Fruit fly (Drosophila melanogaster): ENCODE results near the gene Zw10.

The Zw10 gene

dm6 chrX:2608470-2609157 is 4.6 kb downstream of the Zw10 start, which contains the start of gene Smyd3 (continued):
- TF ChIP-seq CG12104 (GFP tag; optimal IDR thresholded peaks at IDR 0.05) (peak; percentile 1), inv (GFP tag; IDR thresholded peaks at IDR 0.05; ENCODE audit: partially characterized antibody) (no peak), pros (GFP tag; optimal IDR thresholded peaks at IDR 0.05) (no peak), Meics (GFP tag; optimal IDR thresholded peaks at IDR 0.05) (peak; percentile 81), ATbp (GFP tag; optimal IDR thresholded peaks at IDR 0.05) (peak; percentile 62), hbn (GFP tag; IDR thresholded peaks at IDR 0.05; ENCODE audit: partially characterized antibody) (no peak), Mad (GFP tag; optimal IDR thresholded peaks at IDR 0.05) (peak; percentile 57), CG16779 (GFP tag; IDR thresholded peaks at IDR 0.05) (0 out of 2 replicates have a peak, but pooled peaks have one; percentile 53), CG7372 (GFP tag; IDR thresholded peaks at IDR 0.05) (no peak), Stat92E (GFP tag; optimal IDR thresholded peaks at IDR 0.05) (no peak), Asciz (GFP tag; optimal IDR thresholded peaks at IDR 0.05) (no peak), CG7556 (GFP tag; optimal IDR thresholded peaks at IDR 0.05) (peak; percentile 63), dan (GFP tag; IDR thresholded peaks at IDR 0.05) (no peak), pnt (GFP tag; optimal IDR thresholded peaks at IDR 0.05) (peak; percentile 61), CG14965 (GFP tag; optimal IDR thresholded peaks at IDR 0.05; ENCODE audit: borderline replicate concordance) (no peak), CG10959 (GFP tag; IDR thresholded peaks at IDR 0.05) (peak; percentile 62), ham (GFP tag; IDR thresholded peaks at IDR 0.05) (no peak), CG2678 (tag; optimal IDR thresholded peaks at IDR 0.05) (no peak), CG31388 (GFP tag; optimal IDR thresholded peaks at IDR 0.05) (peak; percentile 59), row (GFP tag; IDR thresholded peaks at IDR 0.05) (peak; percentile 92), disco-r (GFP tag; optimal IDR thresholded peaks at IDR 0.05) (no peak), ro (GFP tag; IDR thresholded peaks at IDR 0.05) (peak; percentile 19; the same call in 1 of the 2 replicates), tap (tag; optimal IDR thresholded peaks at IDR 0.05) (no peak), CG4730 (GFP tag; IDR thresholded peaks at IDR 0.05) (peak; percentile 78), Lim3 (GFP tag; IDR thresholded peaks at IDR 0.05) (no peak), CG3847 (GFP tag; IDR thresholded peaks at IDR 0.05) (peak; percentile 84), Hr51 (GFP tag; optimal IDR thresholded peaks at IDR 0.05) (peak; percentile 70 to 77), CG17361 (GFP tag; IDR thresholded peaks at IDR 0.05) (peak; percentile 66), Ets97D (GFP tag; optimal IDR thresholded peaks at IDR 0.05) (peak; percentile 65), dpn (GFP tag; optimal IDR thresholded peaks at IDR 0.05) (peak; percentile 80 to 81), Dfd (GFP tag; optimal IDR thresholded peaks at IDR 0.05) (no peak), crol (GFP tag; IDR thresholded peaks at IDR 0.05) (no peak), dmrt99B (tag; optimal IDR thresholded peaks at IDR 0.05) (no peak), CG3407 (GFP tag; optimal IDR thresholded peaks at IDR 0.05) (no peak), cato (GFP tag; optimal IDR thresholded peaks at IDR 0.05; ENCODE audit: borderline replicate concordance) (peak; percentile 15), TFAM (GFP tag; optimal IDR thresholded peaks at IDR 0.05) (no peak), CG16863 (GFP tag; optimal IDR thresholded peaks at IDR 0.05) (peak; percentile 58), CG13287 (GFP tag; IDR thresholded peaks at IDR 0.05; ENCODE audit: partially characterized antibody) (no peak), gcm2 (GFP tag; optimal IDR thresholded peaks at IDR 0.05) (peak; percentile 63), corto (GFP tag; optimal IDR thresholded peaks at IDR 0.05) (no peak), run (tag; optimal IDR thresholded peaks at IDR 0.05) (no peak), Dll (GFP tag; IDR thresholded peaks at IDR 0.05; ENCODE audit: partially characterized antibody) (no peak), zfh2 (GFP tag; optimal IDR thresholded peaks at IDR 0.05) (peak; percentile 76), CG6254 (GFP tag; optimal IDR thresholded peaks at IDR 0.05) (no peak), grau (tag; optimal IDR thresholded peaks at IDR 0.05) (peak; percentile 98), nmo (GFP tag; optimal IDR thresholded peaks at IDR 0.05) (peak; percentile 67), CG43689 (GFP tag; IDR thresholded peaks at IDR 0.05) (peak; percentile 35; the same call in 1 of the 2 replicates), onecut (GFP tag; IDR thresholded peaks at IDR 0.05) (peak; percentile 55), CG17385 (GFP tag; optimal IDR thresholded peaks at IDR 0.05) (peak; percentile 67)
